Worm (Caenorhabditis elegans): ENCODE data around the gene elt-2.

The elt-2 gene

DNA sequence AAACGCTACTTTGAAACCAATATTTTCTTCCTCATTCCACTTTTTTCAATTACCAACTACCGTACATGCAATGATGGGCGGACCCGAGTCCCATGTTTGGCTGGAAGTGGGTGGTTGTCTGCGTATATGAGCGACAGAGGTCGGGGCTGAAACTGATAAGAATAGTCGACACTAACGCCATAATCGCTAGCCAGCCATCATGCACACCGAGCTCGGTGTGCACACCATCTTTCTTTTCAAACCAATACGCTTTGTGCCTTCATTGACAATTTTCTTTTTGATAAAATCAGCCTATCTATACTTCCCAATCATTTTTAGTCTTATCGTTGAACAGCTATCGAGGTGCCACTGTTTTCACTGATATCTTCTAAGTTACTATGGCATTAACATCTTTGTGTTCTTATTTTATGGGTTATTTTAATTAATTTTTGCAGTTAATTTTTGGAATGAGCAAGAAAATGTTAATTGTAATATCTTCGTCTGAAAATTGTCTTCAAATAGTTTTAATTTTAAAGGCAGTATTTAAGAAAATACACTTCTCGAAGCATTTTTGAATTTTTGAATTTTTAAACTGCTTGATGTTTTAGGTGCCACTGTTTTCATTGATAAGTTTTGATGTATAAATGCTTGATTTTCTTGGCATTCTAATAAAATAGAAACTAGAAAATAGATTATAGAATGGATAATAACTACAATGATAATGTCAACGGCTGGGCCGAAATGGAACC, at the start of gene elt-2 (continued):
- TF ChIP-seq mes-2 (tag; optimal IDR thresholded peaks at IDR 0.05; ENCODE audit: poor library complexity, severe bottlenecking) = no peak
- no peak for TF ChIP-seq zip-11 (GFP tag; IDR thresholded peaks at IDR 0.05)
- TF ChIP-seq nhr-111 (GFP tag; optimal IDR thresholded peaks at IDR 0.05) = no peak
- peak; percentile 89 for TF ChIP-seq php-3 (GFP tag; IDR thresholded peaks at IDR 0.05)
- peak in 1 of 2 experiments; percentile 93 for TF ChIP-seq unc-62 (GFP tag; optimal IDR thresholded peaks at IDR 0.05 in 1 of 2)
- no peak for TF ChIP-seq unc-62 (tag; optimal IDR thresholded peaks at IDR 0.05)
- TF ChIP-seq zfp-3 (GFP tag; conservative IDR thresholded peaks at IDR 0.05) = no peak

DNA sequence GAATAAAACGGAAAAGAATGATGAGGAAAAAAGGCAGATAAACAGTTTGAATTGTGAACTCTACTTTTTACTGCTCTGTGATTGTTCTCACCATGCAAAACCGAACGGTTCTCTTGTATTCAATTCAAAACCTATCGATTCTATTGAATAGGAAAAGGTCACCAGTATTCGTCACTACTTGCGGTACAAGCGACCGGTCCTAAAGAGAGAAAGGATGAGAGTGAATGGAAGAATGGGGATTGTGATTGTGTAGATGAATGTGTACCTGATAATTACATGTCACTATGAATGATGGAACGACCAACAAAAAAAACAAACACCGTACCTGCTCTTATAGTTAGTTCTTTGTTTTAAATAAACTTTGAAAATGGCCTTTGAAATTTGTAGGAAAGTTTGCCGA, 48.3 kb upstream of the elt-2 start:
- TF ChIP-seq R02D3.7 (tag; optimal IDR thresholded peaks at IDR 0.05) (no peak), mes-2 (tag; optimal IDR thresholded peaks at IDR 0.05; ENCODE audit: poor library complexity, severe bottlenecking) (peak; percentile 8), mxl-2 (GFP tag; conservative IDR thresholded peaks at IDR 0.05) (no peak), Y75B8A.6 (GFP tag; IDR thresholded peaks at IDR 0.05) (no peak), mxl-3 (GFP tag; optimal IDR thresholded peaks at IDR 0.05) (no peak)

DNA sequence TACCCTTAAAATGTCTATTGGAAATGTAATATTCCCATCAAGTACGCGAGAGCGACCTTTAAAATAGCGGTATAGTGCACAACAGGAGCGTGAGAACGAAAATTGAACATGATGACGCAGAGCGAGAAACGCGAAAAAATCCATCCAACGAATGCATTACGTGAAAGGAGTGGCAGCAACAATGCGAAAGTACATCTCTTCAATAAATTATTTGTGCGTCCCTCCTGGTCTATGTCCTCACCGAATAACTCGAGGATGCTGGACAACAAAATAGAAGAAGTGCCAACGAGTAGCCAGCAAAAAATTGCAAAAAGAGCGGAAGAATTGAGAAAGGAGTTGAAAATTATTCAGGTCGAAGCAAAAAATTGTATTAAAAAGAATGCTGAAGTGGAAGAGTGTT, 47.2 kb upstream of the elt-2 start:
- no peak for TF ChIP-seq D1046.2 (GFP tag; IDR thresholded peaks at IDR 0.05)
- no peak for TF ChIP-seq ceh-20 (GFP tag; IDR thresholded peaks at IDR 0.05)
- TF ChIP-seq nhr-10 (tag; optimal IDR thresholded peaks at IDR 0.05) = no peak
- TF ChIP-seq sdz-12 (GFP tag; optimal IDR thresholded peaks at IDR 0.05) = no peak
- no peak for TF ChIP-seq zag-1 (tag; optimal IDR thresholded peaks at IDR 0.05)
- no peak for TF ChIP-seq nhr-48 (tag; optimal IDR thresholded peaks at IDR 0.05)
- TF ChIP-seq set-16 (GFP tag; IDR thresholded peaks at IDR 0.05) = no peak
- no peak for TF ChIP-seq lir-3 (tag; optimal IDR thresholded peaks at IDR 0.05)
- TF ChIP-seq daf-12 (tag; optimal IDR thresholded peaks at IDR 0.05) = no peak
- TF ChIP-seq nhr-28 (tag; optimal IDR thresholded peaks at IDR 0.05) = no peak

DNA sequence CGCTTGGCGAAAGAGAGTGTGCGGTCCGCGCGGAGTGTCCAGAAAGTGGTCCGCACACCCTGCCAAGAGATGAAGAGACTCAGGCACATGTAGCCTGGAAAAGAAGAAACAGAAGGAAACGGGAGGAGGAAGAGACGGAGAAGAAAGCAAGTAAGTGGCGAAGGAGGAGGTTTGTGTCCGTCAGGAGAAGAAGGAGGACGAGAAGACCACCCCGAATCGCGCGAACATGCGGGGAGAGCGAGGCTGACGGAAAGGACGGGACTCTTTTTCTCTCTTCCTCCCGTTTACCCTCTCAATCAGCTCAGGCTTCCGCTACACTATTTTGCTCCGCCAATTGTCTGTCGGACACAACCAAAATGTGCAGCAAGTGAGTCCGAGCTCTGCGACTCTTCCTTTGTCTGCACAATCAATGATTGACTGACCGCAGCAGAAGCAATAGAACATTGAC, 45.5 kb upstream of the elt-2 start:
- TF ChIP-seq zfp-3 (GFP tag; conservative IDR thresholded peaks at IDR 0.05) = no peak
- no peak for TF ChIP-seq nhr-6 (tag; optimal IDR thresholded peaks at IDR 0.05)
- TF ChIP-seq daf-19 (GFP tag; conservative IDR thresholded peaks at IDR 0.05) = no peak
- TF ChIP-seq madf-5 (GFP tag; IDR thresholded peaks at IDR 0.05) = no peak
- TF ChIP-seq nhr-48 (tag; optimal IDR thresholded peaks at IDR 0.05) = peak; percentile 26
- no peak for TF ChIP-seq ceh-32 (tag; optimal IDR thresholded peaks at IDR 0.05; ENCODE audit: poor library complexity)
- no peak for TF ChIP-seq lim-7 (GFP tag; IDR thresholded peaks at IDR 0.05)
- no peak for TF ChIP-seq php-3 (GFP tag; IDR thresholded peaks at IDR 0.05)
- TF ChIP-seq zfp-2 (tag; optimal IDR thresholded peaks at IDR 0.05) = peak; percentile 5
- no peak for TF ChIP-seq aly-2 (tag; optimal IDR thresholded peaks at IDR 0.05)
- TF ChIP-seq nhr-102 (tag; optimal IDR thresholded peaks at IDR 0.05) = no peak
- no peak for TF ChIP-seq lin-15B (tag; optimal IDR thresholded peaks at IDR 0.05)
- TF ChIP-seq mxl-3 (GFP tag; optimal IDR thresholded peaks at IDR 0.05) = peak; percentile 71
- TF ChIP-seq nhr-28 (tag; optimal IDR thresholded peaks at IDR 0.05) = peak; percentile 61
- no peak for TF ChIP-seq jun-1 (tag; optimal IDR thresholded peaks at IDR 0.05)
- no peak for TF ChIP-seq ztf-11 (tag; optimal IDR thresholded peaks at IDR 0.05)
- peak; percentile 76 for TF ChIP-seq ceh-20 (GFP tag; IDR thresholded peaks at IDR 0.05)
- peak; percentile 24; the same call in 1 of the 2 replicates for TF ChIP-seq dmd-6 (GFP tag; IDR thresholded peaks at IDR 0.05)
- no peak for TF ChIP-seq duxl-1 (tag; optimal IDR thresholded peaks at IDR 0.05; ENCODE audit: poor library complexity)
- TF ChIP-seq hmg-1.1 (GFP tag; IDR thresholded peaks at IDR 0.05) = peak; percentile 82
- no peak for TF ChIP-seq tag-97 (GFP tag; IDR thresholded peaks at IDR 0.05)
- TF ChIP-seq mep-1 (tag; optimal IDR thresholded peaks at IDR 0.05) = peak; percentile 84
- TF ChIP-seq mdl-1 (tag; optimal IDR thresholded peaks at IDR 0.05) = peak in 1 of 2 experiments; percentile 66
- no peak for TF ChIP-seq spr-1 (tag; optimal IDR thresholded peaks at IDR 0.05)
- TF ChIP-seq arid-1 (GFP tag; conservative IDR thresholded peaks at IDR 0.05) = no peak
- no peak for TF ChIP-seq R02D3.7 (tag; optimal IDR thresholded peaks at IDR 0.05)
- TF ChIP-seq ceh-44 (GFP tag; IDR thresholded peaks at IDR 0.05) = no peak
- peak; percentile 61 for TF ChIP-seq mes-2 (tag; optimal IDR thresholded peaks at IDR 0.05; ENCODE audit: poor library complexity, severe bottlenecking)
- no peak for TF ChIP-seq pqm-1 (tag; optimal IDR thresholded peaks at IDR 0.05)
- peak; percentile 79 for TF ChIP-seq rbr-2 (tag; optimal IDR thresholded peaks at IDR 0.05)
- TF ChIP-seq F26F4.8 (GFP tag; conservative IDR thresholded peaks at IDR 0.05) = no peak
- peak in 1 of 2 experiments; percentile 87 for TF ChIP-seq unc-62 (GFP tag; optimal IDR thresholded peaks at IDR 0.05 in 1 of 2)
- no peak for TF ChIP-seq unc-62 (tag; optimal IDR thresholded peaks at IDR 0.05)

Measured in whole organism, L4 larva.